Worm (Caenorhabditis elegans): Measurements from ENCODE around the gene C54D10.9.

DNA sequence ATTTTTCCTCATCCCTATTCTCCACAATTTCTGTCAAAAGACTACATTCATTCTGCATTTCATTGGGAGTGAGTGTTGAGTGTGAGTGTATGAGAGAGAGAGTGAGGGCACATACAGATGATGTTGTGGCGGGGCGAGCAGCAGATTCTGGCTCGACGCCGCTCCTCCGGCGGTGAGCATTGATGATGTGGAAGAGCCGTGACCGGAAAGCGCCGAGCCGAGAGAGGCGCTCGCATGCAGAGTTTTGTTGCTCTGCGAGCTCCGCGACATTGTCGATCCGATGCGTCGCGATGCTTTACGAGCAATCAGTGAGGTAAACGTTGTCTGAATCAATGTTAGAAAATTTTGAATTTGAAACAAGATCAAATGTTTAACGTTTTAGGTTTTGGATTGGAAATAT is 8.7 kb downstream of the C54D10.9 start:
- TF ChIP-seq nhr-11 (tag; optimal IDR thresholded peaks at IDR 0.05) (no peak), hlh-15 (tag; optimal IDR thresholded peaks at IDR 0.05) (no peak), ama-1 (optimal IDR thresholded peaks at IDR 0.05) (no peak), elt-2 (tag; optimal IDR thresholded peaks at IDR 0.05) (no peak), unc-86 (tag; optimal IDR thresholded peaks at IDR 0.05) (no peak), nfya-1 (tag; optimal IDR thresholded peaks at IDR 0.05) (no peak), ceh-30 (tag; optimal IDR thresholded peaks at IDR 0.05) (no peak), ref-2 (tag; optimal IDR thresholded peaks at IDR 0.05) (no peak), dve-1 (tag; optimal IDR thresholded peaks at IDR 0.05) (no peak)

Data from whole organism, late embryonic.